Worm (Caenorhabditis elegans): ENCODE measurements around the gene F35F10.13.
A peak's percentile ranks its signal among the peaks of the same experiment; 100 is the strongest.

F35F10.13 gene

ce11 chrV:3282957-3283356 is 35.9 kb downstream of the F35F10.13 start, which contains the start of gene str-64:
str-64 (plus strand) TSS chrV:3283257.
- TF ChIP-seq hif-1 (tag; optimal IDR thresholded peaks at IDR 0.05) (no peak), aha-1 (tag) (peak; percentile 18), unc-62 (GFP tag; optimal IDR thresholded peaks at IDR 0.05 in 1 of 2) (peak in 1 of 2 experiments; percentile 73), unc-62 (tag; optimal IDR thresholded peaks at IDR 0.05) (no peak), attf-4 (tag; optimal IDR thresholded peaks at IDR 0.05) (no peak)

- TF ChIP-seq ztf-7 (tag; optimal IDR thresholded peaks at IDR 0.05) (no peak), F44E2.7 (GFP tag; IDR thresholded peaks at IDR 0.05) (no peak), ceh-28 (tag; optimal IDR thresholded peaks at IDR 0.05) (no peak), lin-38 (GFP tag; IDR thresholded peaks at IDR 0.05) (no peak), ZK546.5 (tag; optimal IDR thresholded peaks at IDR 0.05) (no peak), ces-1 (GFP tag; optimal IDR thresholded peaks at IDR 0.05) (no peak), daf-16 (GFP tag; optimal IDR thresholded peaks at IDR 0.05) (peak in 1 of 2 experiments; percentile 33), daf-16 (tag; optimal IDR thresholded peaks at IDR 0.05) (no peak), Y5F2A.4 (GFP tag; optimal IDR thresholded peaks at IDR 0.05) (no peak)
Measured at ce11 chrV:3281523-3281922, 37.4 kb downstream of the F35F10.13 start, which contains the start of gene T28A11.25. T28A11.25 (plus strand) TSS chrV:3281823.

- TF ChIP-seq lin-1 (GFP tag; IDR thresholded peaks at IDR 0.05) (no peak), hlh-11 (tag; optimal IDR thresholded peaks at IDR 0.05) (peak; percentile 26), ces-1 (GFP tag; optimal IDR thresholded peaks at IDR 0.05) (no peak)
Measured at ce11 chrV:3280009-3280408, 38.9 kb downstream of the F35F10.13 start, which contains the start of gene T28A11.2. T28A11.2 (plus strand) TSS chrV:3280379.

- TF ChIP-seq dmd-6 (GFP tag; IDR thresholded peaks at IDR 0.05) (peak; percentile 40), nhr-28 (tag; optimal IDR thresholded peaks at IDR 0.05) (peak; percentile 10), lin-15B (tag; optimal IDR thresholded peaks at IDR 0.05) (no peak), daf-16 (GFP tag; optimal IDR thresholded peaks at IDR 0.05) (peak in 1 of 2 experiments; percentile 86), daf-16 (tag; optimal IDR thresholded peaks at IDR 0.05) (no peak), aha-1 (tag) (peak; percentile 35), hlh-11 (tag; optimal IDR thresholded peaks at IDR 0.05) (peak; percentile 54), ZK546.5 (tag; optimal IDR thresholded peaks at IDR 0.05) (no peak), lin-39 (tag; optimal IDR thresholded peaks at IDR 0.05) (no peak)
Measured at ce11 chrV:3279138-3279537, 39.7 kb downstream of the F35F10.13 start.

ce11 chrV:3278101-3278639 is 40.7 kb downstream of the F35F10.13 start, which contains the start of gene fbxa-64:
fbxa-64 (minus strand) TSS chrV:3278151.
- peak; percentile 7 for TF ChIP-seq dpl-1 (GFP tag; optimal IDR thresholded peaks at IDR 0.05)
- TF ChIP-seq unc-62 (GFP tag; optimal IDR thresholded peaks at IDR 0.05 in 1 of 2) = peak in 1 of 2 experiments; percentile 8
- no peak for TF ChIP-seq unc-62 (tag; optimal IDR thresholded peaks at IDR 0.05)
- no peak for TF ChIP-seq ceh-32 (tag; optimal IDR thresholded peaks at IDR 0.05; ENCODE audit: poor library complexity)
- TF ChIP-seq cey-2 (tag; optimal IDR thresholded peaks at IDR 0.05; ENCODE audit: borderline replicate concordance, insufficient read depth) = no peak
- no peak for TF ChIP-seq arid-1 (GFP tag; conservative IDR thresholded peaks at IDR 0.05)
- peak; percentile 50 for TF ChIP-seq mes-2 (tag; optimal IDR thresholded peaks at IDR 0.05; ENCODE audit: poor library complexity, severe bottlenecking)
- no peak for TF ChIP-seq hmg-1.1 (GFP tag; IDR thresholded peaks at IDR 0.05)
- TF ChIP-seq pha-4 (GFP tag; IDR thresholded peaks at IDR 0.05) = no peak
- TF ChIP-seq pha-4 (tag; optimal IDR thresholded peaks at IDR 0.05) = no peak
- no peak for TF ChIP-seq zip-2 (tag; optimal IDR thresholded peaks at IDR 0.05)

ce11 chrV:3276184-3276583 is 42.7 kb downstream of the F35F10.13 start:
- TF ChIP-seq daf-16 (GFP tag; optimal IDR thresholded peaks at IDR 0.05) (peak in 1 of 2 experiments; percentile 90), daf-16 (tag; optimal IDR thresholded peaks at IDR 0.05) (no peak), dmd-8 (GFP tag; IDR thresholded peaks at IDR 0.05) (no peak), hlh-30 (tag; optimal IDR thresholded peaks at IDR 0.05; ENCODE audit: insufficient read depth) (peak; percentile 16), ZK546.5 (tag; optimal IDR thresholded peaks at IDR 0.05) (no peak), ceh-20 (GFP tag; IDR thresholded peaks at IDR 0.05) (0 out of 2 replicates have a peak, but pooled peaks have one; percentile 26), hlh-11 (tag; optimal IDR thresholded peaks at IDR 0.05) (peak; percentile 70), dmd-6 (GFP tag; IDR thresholded peaks at IDR 0.05) (peak; percentile 56), unc-62 (GFP tag; optimal IDR thresholded peaks at IDR 0.05 in 1 of 2) (peak in 1 of 2 experiments; percentile 80), unc-62 (tag; optimal IDR thresholded peaks at IDR 0.05) (no peak), nhr-11 (tag; optimal IDR thresholded peaks at IDR 0.05) (peak; percentile 15), mxl-3 (GFP tag; optimal IDR thresholded peaks at IDR 0.05) (peak; percentile 49), D1046.2 (GFP tag; IDR thresholded peaks at IDR 0.05) (no peak)
